Worm (Caenorhabditis elegans) whole organism, L4 larva: ENCODE results near the gene pix-1.

ENCODE experiments used
- fkh-10 ChIP-seq: fragments of 150-350 bp; optimal IDR thresholded peaks from 2 replicates; lab custom pipeline; 2014; ENCODE audit warnings: missing biosample characterization, missing genetic modification reagents, missing genetic modification characterization
- snpc-4 ChIP-seq: fragments of 150-350 bp; optimal IDR thresholded peaks from 2 replicates; lab custom pipeline; 2014; ENCODE audit warnings: missing biosample characterization, missing genetic modification characterization

DNA sequence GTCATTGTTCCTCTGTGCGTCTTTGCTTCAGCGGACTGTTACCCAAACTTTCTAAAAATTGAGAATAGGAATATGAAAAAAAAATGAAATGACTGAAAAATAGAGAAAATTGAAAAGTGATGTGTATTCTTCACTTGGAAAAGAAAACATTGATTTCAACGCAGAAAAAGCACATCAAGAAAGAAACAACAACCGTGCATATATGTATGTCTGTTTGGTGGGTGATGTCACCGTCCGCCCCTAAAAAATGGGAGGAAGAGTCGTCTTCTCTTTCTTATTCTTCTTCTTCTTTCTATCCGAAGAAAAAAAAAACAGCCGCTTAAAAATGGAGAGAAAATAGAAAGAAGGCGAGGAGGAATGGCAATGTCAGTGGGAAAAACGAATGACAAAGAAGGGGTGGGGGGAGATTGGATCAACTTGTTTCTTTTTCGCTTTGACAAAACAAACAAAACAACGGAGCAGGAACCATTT, 43.5 kb downstream of the pix-1 start, which contains the start of gene nkb-3:
- TF ChIP-seq snpc-4 (tag; lab: Kevin White, UChicago) (no peak), fkh-10 (GFP tag; lab: Kevin White, UChicago) (no peak)
